Worm (Caenorhabditis elegans): ENCODE data around the gene C04C3.4.
"Not testable (repeated sequence)": the region's sequence is repeated elsewhere in the genome, so short reads cannot be mapped to it uniquely, and the experiment has no call there.

DNA sequence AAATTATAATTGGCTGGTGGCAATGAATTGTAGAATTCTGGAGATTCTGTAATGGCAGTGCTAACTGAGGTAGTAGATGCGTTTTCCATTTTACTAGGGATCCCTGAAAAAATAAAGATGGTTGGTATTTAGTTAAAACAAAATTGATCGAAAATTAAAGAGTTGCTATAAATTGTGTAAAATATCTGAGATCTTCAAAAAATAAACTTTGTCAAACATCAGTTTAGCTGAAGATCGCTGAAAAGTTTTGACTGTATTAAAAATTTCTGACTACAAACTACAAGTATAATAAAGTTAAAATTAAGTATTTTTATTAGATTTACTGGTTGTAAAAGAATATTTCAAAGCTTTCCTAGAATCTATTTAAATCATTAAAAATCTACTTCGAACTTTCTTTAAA is 4.2 kb upstream of the C04C3.4 start, which contains the start of gene B0546.5:
- TF ChIP-seq snpc-4, mdl-1, nhr-25 (tag; optimal IDR thresholded peaks at IDR 0.05): not testable (repeated sequence)

Data from whole organism, L2 larva.